Worm (Caenorhabditis elegans): ENCODE data around the gene E01G6.2.

The E01G6.2 gene

DNA sequence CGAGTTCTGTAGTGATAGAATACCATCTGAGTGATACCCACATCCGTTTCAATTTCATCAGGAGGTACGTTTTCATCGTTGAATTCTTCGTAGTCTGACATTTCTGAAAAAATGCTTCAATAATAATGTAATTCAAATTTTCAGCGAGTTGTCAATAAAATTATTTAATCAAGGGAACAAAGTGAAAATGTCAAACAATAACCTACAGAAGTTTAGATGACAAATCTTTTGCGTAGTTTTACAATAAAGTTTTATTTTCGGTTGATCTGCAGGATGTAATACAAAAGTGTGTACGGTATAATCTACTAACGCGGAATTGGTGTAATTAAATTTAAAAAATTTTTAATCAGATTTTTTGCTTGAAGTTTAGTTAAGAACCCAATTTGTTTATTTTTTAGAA lies 31.8 kb downstream of the E01G6.2 start, which contains the start of gene C04B4.5:
Gene C04B4.5 (minus strand): TSS at position 101 of the 400 bp plus-strand sequence.
- no peak for TF ChIP-seq sea-2 (GFP tag; IDR thresholded peaks at IDR 0.05)
- TF ChIP-seq egl-44 (GFP tag; IDR thresholded peaks at IDR 0.05): no peak
- no peak for TF ChIP-seq mxl-1 (tag; optimal IDR thresholded peaks at IDR 0.05)
- TF ChIP-seq attf-6 (GFP tag; IDR thresholded peaks at IDR 0.05): no peak
- TF ChIP-seq fkh-3 (tag; optimal IDR thresholded peaks at IDR 0.05): no peak
- no peak for TF ChIP-seq ztf-28 (GFP tag; IDR thresholded peaks at IDR 0.05)
- no peak for TF ChIP-seq lin-26 (GFP tag; IDR thresholded peaks at IDR 0.05)
- no peak for TF ChIP-seq madf-3 (GFP tag; IDR thresholded peaks at IDR 0.05)
- TF ChIP-seq ztf-18 (tag; optimal IDR thresholded peaks at IDR 0.05): no peak
- no peak for TF ChIP-seq B0035.1 (tag; optimal IDR thresholded peaks at IDR 0.05)
- TF ChIP-seq F22D6.2 (tag; optimal IDR thresholded peaks at IDR 0.05): no peak
- no peak for TF ChIP-seq hmg-20 (GFP tag; IDR thresholded peaks at IDR 0.05)
- no peak for TF ChIP-seq egrh-3 (GFP tag; IDR thresholded peaks at IDR 0.05)
- TF ChIP-seq T26A5.8 (tag; optimal IDR thresholded peaks at IDR 0.05): no peak
- no peak for TF ChIP-seq F10E7.11 (tag; optimal IDR thresholded peaks at IDR 0.05)
- TF ChIP-seq lag-1 (GFP tag; IDR thresholded peaks at IDR 0.05): no peak

DNA sequence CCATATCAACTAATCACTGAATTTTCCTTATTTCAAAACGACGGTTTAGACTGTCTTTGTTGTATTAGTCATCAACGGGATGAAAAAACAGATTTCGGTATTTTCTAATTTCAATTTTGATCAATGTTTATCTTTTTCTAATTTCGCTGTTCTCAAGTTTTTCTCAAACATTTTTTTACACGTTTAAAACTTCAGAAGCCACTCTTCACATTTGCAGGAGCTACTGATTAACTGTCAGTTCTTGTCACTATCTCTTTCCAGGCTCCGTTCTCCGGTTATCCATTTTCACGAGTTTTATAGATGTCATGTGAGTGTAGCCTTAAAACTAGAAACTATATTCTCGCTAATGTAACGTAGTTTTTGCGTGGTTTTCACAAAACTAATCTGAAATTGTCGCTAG lies 34.1 kb downstream of the E01G6.2 start, which contains the start of gene C04B4.4:
Gene C04B4.4 (plus strand): TSS at position 301 of the 400 bp plus-strand sequence.
- TF ChIP-seq nfya-1 (tag; optimal IDR thresholded peaks at IDR 0.05; ENCODE audit: borderline replicate concordance, insufficient read depth): no peak
- TF ChIP-seq tlf-1 (GFP tag; optimal IDR thresholded peaks at IDR 0.05): no peak
- TF ChIP-seq sptf-2 (GFP tag; optimal IDR thresholded peaks at IDR 0.05): no peak
- no peak for TF ChIP-seq fkh-3 (tag; optimal IDR thresholded peaks at IDR 0.05)
- no peak for TF ChIP-seq zfh-2 (GFP tag; conservative IDR thresholded peaks at IDR 0.05)
- no peak for TF ChIP-seq lin-54 (GFP tag; optimal IDR thresholded peaks at IDR 0.05)
- no peak for TF ChIP-seq ceh-58 (GFP tag; IDR thresholded peaks at IDR 0.05)
- TF ChIP-seq hlh-12 (tag; optimal IDR thresholded peaks at IDR 0.05): no peak
- no peak for TF ChIP-seq ZK185.1 (tag; optimal IDR thresholded peaks at IDR 0.05; ENCODE audit: poor library complexity, severe bottlenecking)
- no peak for TF ChIP-seq lin-40 (tag; optimal IDR thresholded peaks at IDR 0.05)
- TF ChIP-seq snpc-1.1 (tag; optimal IDR thresholded peaks at IDR 0.05; ENCODE audit: insufficient read depth): no peak
- TF ChIP-seq ztf-26 (tag; optimal IDR thresholded peaks at IDR 0.05): no peak
- TF ChIP-seq let-607 (tag; optimal IDR thresholded peaks at IDR 0.05): no peak
- TF ChIP-seq dpff-1 (tag; optimal IDR thresholded peaks at IDR 0.05): no peak
- TF ChIP-seq F55B11.4 (tag; optimal IDR thresholded peaks at IDR 0.05; ENCODE audit: borderline replicate concordance, insufficient read depth): no peak
- TF ChIP-seq let-526 (GFP tag; IDR thresholded peaks at IDR 0.05): no peak
- no peak for TF ChIP-seq C17E4.6 (GFP tag; IDR thresholded peaks at IDR 0.05)
- TF ChIP-seq mxl-1 (tag; optimal IDR thresholded peaks at IDR 0.05): no peak
- TF ChIP-seq repo-1 (tag; optimal IDR thresholded peaks at IDR 0.05): no peak

DNA sequence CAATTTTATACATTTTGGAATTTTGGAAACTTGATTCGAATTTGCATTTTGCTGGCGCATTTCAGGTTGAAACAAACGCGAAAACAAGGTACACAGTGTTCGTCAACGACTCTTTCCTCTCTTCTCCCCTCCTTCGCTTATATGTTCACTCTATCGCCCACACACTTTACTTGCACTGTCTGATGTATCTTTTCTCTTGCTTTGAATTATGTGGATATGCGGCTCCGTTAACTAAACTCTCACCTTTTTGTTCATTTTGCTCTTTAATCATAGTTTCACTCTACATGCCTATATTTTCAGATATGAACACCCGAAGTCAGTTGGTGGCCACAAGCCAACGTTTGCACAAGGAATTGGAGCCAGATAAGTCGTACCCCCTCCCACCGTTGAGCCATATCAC lies 37.8 kb downstream of the E01G6.2 start, which contains the start of gene W06D11.1:
Gene W06D11.1 (plus strand): TSS at position 301 of the 400 bp plus-strand sequence.
- TF ChIP-seq bed-2 (GFP tag; IDR thresholded peaks at IDR 0.05): no peak
- no peak for TF ChIP-seq mel-28 (tag; optimal IDR thresholded peaks at IDR 0.05; ENCODE audit: borderline replicate concordance)
- TF ChIP-seq dpff-1 (tag; optimal IDR thresholded peaks at IDR 0.05): no peak
- TF ChIP-seq lsl-1 (GFP tag; optimal IDR thresholded peaks at IDR 0.05): no peak

All from whole organism, young adult.